Fruit fly (Drosophila melanogaster) S2 (cell line): ENCODE results near the gene GXIVsPLA2.

Source experiments
- CG8478 ChIP-seq: fragments of >200 bp; optimal IDR thresholded peaks from 2 replicates; lab custom pipeline; 2018
- CTCF ChIP-seq, 2 experiments: fragments of >200 bp; optimal IDR thresholded peaks; 2 replicates each; lab custom pipeline; 2018

DNA sequence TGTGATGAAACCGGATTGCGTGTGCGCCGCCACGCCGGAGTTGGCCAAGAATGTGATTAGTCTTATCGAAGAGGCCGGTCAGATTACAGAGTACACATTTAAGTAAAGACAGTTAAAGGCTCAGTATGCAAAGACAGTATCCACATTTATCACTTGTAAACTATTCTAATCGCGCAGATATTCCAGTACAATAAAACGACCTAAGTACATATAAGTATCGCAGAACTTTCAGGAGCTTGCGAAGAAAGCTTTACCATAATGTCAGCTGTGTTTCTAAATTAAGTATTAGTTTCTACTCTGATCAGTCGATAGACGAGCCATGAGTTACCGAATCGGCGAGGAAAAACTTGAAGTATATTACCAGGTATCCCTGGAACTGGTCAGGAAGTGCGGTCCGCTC is 23.3 kb downstream of the GXIVsPLA2 start, which contains the start of gene CG17028:
- TF ChIP-seq CG8478 (no peak), CTCF (optimal IDR thresholded peaks at IDR 0.05; lab: Kevin White, UChicago) (no peak)
